Fruit fly (Drosophila melanogaster) whole organism, embryonic: ENCODE measurements around the gene CG11294.

Experiments used
- Abd-B ChIP-seq: fragments of 200-800 bp; sonication (Bioruptor generic); optimal IDR thresholded peaks from 2 replicates; lab custom pipeline; 2018; ENCODE audit warnings: missing biosample characterization, mild to moderate bottlenecking, missing genetic modification characterization, moderate library complexity
- BEAF-32 ChIP-seq: fragments of 200-800 bp; sonication (Bioruptor generic); optimal IDR thresholded peaks from 3 replicates; lab custom pipeline; 2017; ENCODE audit warnings: missing biosample characterization, missing genetic modification characterization, mild to moderate bottlenecking, moderate library complexity, missing genetic modification reagents
- CG10462 ChIP-seq: fragments of 200-800 bp; sonication (Bioruptor generic); optimal IDR thresholded peaks from 2 replicates; lab custom pipeline; 2016; ENCODE audit warnings: missing biosample characterization, missing genetic modification characterization
- CG10565 ChIP-seq: fragments of 200-800 bp; sonication (Bioruptor generic); optimal IDR thresholded peaks from 3 replicates; lab custom pipeline; 2016; ENCODE audit warnings: missing biosample characterization, mild to moderate bottlenecking, missing genetic modification characterization
- CG14441 ChIP-seq: fragments of 200-800 bp; sonication (Bioruptor generic); IDR thresholded peaks from 2 replicates; pipeline ENCODE4 v1.3.6; 2022; ENCODE audit warnings: missing biosample characterization, missing genetic modification characterization
- CG15696 ChIP-seq: fragments of 200-800 bp; sonication (Bioruptor generic); optimal IDR thresholded peaks from 2 replicates; lab custom pipeline; 2019; ENCODE audit warnings: missing biosample characterization, mild to moderate bottlenecking, missing genetic modification characterization, moderate library complexity
- CG1832 ChIP-seq: fragments of 200-800 bp; sonication (Bioruptor generic); optimal IDR thresholded peaks from 2 replicates; lab custom pipeline; 2017; ENCODE audit warnings: missing biosample characterization, mild to moderate bottlenecking, missing genetic modification characterization, inconsistent platforms
- CG18619 ChIP-seq: fragments of 200-800 bp; sonication (Bioruptor generic); optimal IDR thresholded peaks from 3 replicates; lab custom pipeline; 2017; ENCODE audit warnings: missing biosample characterization, mild to moderate bottlenecking, missing genetic modification characterization
- CG3065 ChIP-seq: fragments of 200-800 bp; sonication (Bioruptor generic); optimal IDR thresholded peaks from 2 replicates; lab custom pipeline; 2016; ENCODE audit warnings: missing biosample characterization, missing genetic modification characterization
- CG31388 ChIP-seq: fragments of 200-800 bp; sonication (Bioruptor generic); optimal IDR thresholded peaks from 2 replicates; lab custom pipeline; 2016; ENCODE audit warnings: missing biosample characterization, missing genetic modification characterization
- CG3281 ChIP-seq: fragments of 200-800 bp; sonication (Bioruptor generic); optimal IDR thresholded peaks from 3 replicates; lab custom pipeline; 2017; ENCODE audit warnings: missing biosample characterization, mild to moderate bottlenecking, missing genetic modification characterization
- CG3847 ChIP-seq: fragments of 200-800 bp; sonication (Bioruptor generic); IDR thresholded peaks from 2 replicates; pipeline ENCODE4 v1.3.6; 2022; ENCODE audit warnings: missing biosample characterization, missing genetic modification characterization
- CG4360 ChIP-seq: fragments of 200-800 bp; sonication (Bioruptor generic); IDR thresholded peaks from 2 replicates; pipeline ENCODE4 v1.3.6; 2022; ENCODE audit warnings: missing biosample characterization, missing genetic modification characterization
- CG5180 ChIP-seq: fragments of 200-800 bp; sonication (Bioruptor generic); optimal IDR thresholded peaks from 3 replicates; lab custom pipeline; 2017; ENCODE audit warnings: missing biosample characterization, missing genetic modification characterization, mild to moderate bottlenecking, moderate library complexity, missing genetic modification reagents
- CG6683 ChIP-seq: fragments of 200-800 bp; sonication (Bioruptor generic); optimal IDR thresholded peaks from 2 replicates; lab custom pipeline; 2017; ENCODE audit warnings: missing biosample characterization, mild to moderate bottlenecking, missing genetic modification characterization, missing genetic modification reagents
- CG6813 ChIP-seq: fragments of 200-800 bp; sonication (Bioruptor generic); optimal IDR thresholded peaks from 2 replicates; lab custom pipeline; 2017; ENCODE audit warnings: missing biosample characterization, missing genetic modification characterization, mild to moderate bottlenecking, moderate library complexity, missing genetic modification reagents
- CG7839 ChIP-seq: fragments of 200-800 bp; sonication (Bioruptor generic); optimal IDR thresholded peaks from 3 replicates; lab custom pipeline; 2018; ENCODE audit warnings: missing biosample characterization, mild to moderate bottlenecking, missing genetic modification characterization, moderate library complexity
- CG9437 ChIP-seq: fragments of 200-800 bp; sonication (Bioruptor generic); optimal IDR thresholded peaks from 2 replicates; lab custom pipeline; 2018; ENCODE audit warnings: missing biosample characterization, mild to moderate bottlenecking, missing genetic modification characterization
- CTCF ChIP-seq: fragments of 200-800 bp; sonication (Bioruptor generic); optimal IDR thresholded peaks from 2 replicates; lab custom pipeline; 2017; ENCODE audit warnings: missing biosample characterization, mild to moderate bottlenecking, missing genetic modification characterization, moderate library complexity
- Dip2 ChIP-seq: fragments of 200-800 bp; sonication (Bioruptor generic); IDR thresholded peaks from 2 replicates; pipeline ENCODE4 v1.3.6; 2022; ENCODE audit warnings: missing biosample characterization, missing genetic modification characterization
- Doc3 ChIP-seq: fragments of 200-800 bp; sonication (Bioruptor generic); IDR thresholded peaks from 3 replicates; pipeline ENCODE4 v1.3.6; 2022; ENCODE audit warnings: missing biosample characterization, missing genetic modification characterization; ENCODE audit not compliant: partially characterized antibody
- Mes4 ChIP-seq: fragments of 200-800 bp; sonication (Bioruptor generic); optimal IDR thresholded peaks from 2 replicates; lab custom pipeline; 2016; ENCODE audit warnings: missing biosample characterization, missing genetic modification characterization
- Nf-YA ChIP-seq: fragments of 200-800 bp; sonication (Bioruptor generic); IDR thresholded peaks from 2 replicates; pipeline ENCODE4 v1.3.6; 2022; ENCODE audit warnings: missing biosample characterization, missing genetic modification characterization
- Spps ChIP-seq: fragments of 200-800 bp; sonication (Bioruptor generic); optimal IDR thresholded peaks from 2 replicates; lab custom pipeline; 2018; ENCODE audit warnings: missing biosample characterization, mild to moderate bottlenecking, missing genetic modification characterization
- Ssrp ChIP-seq: fragments of 200-800 bp; sonication (Bioruptor generic); optimal IDR thresholded peaks from 2 replicates; lab custom pipeline; 2018; ENCODE audit warnings: missing biosample characterization, mild to moderate bottlenecking, missing genetic modification characterization, moderate library complexity
- TFAM ChIP-seq: fragments of 200-800 bp; sonication (Bioruptor generic); optimal IDR thresholded peaks from 2 replicates; lab custom pipeline; 2017; ENCODE audit warnings: missing biosample characterization, missing genetic modification characterization, inconsistent platforms
- Tbp ChIP-seq: fragments of >200 bp; optimal IDR thresholded peaks from 2 replicates; lab custom pipeline; 2018; ENCODE audit warnings: missing biosample characterization, missing genetic modification characterization
- bcd ChIP-seq: fragments of 200-800 bp; sonication (Bioruptor generic); optimal IDR thresholded peaks from 2 replicates; lab custom pipeline; 2017; ENCODE audit warnings: missing biosample characterization, mild to moderate bottlenecking, missing genetic modification characterization
- crol ChIP-seq: fragments of 200-800 bp; sonication (Bioruptor generic); IDR thresholded peaks from 2 replicates; pipeline ENCODE4 v1.3.6; 2022; ENCODE audit warnings: missing biosample characterization, missing genetic modification characterization
- dan ChIP-seq: fragments of 200-800 bp; sonication (Bioruptor generic); IDR thresholded peaks from 2 replicates; pipeline ENCODE4 v1.3.6; 2022; ENCODE audit warnings: missing biosample characterization, missing genetic modification characterization
- dmrt11E ChIP-seq: fragments of 200-800 bp; sonication (Bioruptor generic); optimal IDR thresholded peaks from 3 replicates; lab custom pipeline; 2018; ENCODE audit warnings: missing biosample characterization, mild to moderate bottlenecking, missing genetic modification characterization, moderate library complexity
- eve ChIP-seq, 2 experiments: fragments of >200 bp; optimal IDR thresholded peaks; 2 replicates each; lab custom pipeline; 2017; ENCODE audit warnings: missing biosample characterization in 2 of 2, missing genetic modification characterization in 2 of 2
- eyg ChIP-seq: fragments of 200-800 bp; sonication (Bioruptor generic); optimal IDR thresholded peaks from 3 replicates; lab custom pipeline; 2016; ENCODE audit warnings: missing biosample characterization, missing genetic modification characterization
- gcm ChIP-seq: fragments of 200-800 bp; sonication (Bioruptor generic); optimal IDR thresholded peaks from 2 replicates; lab custom pipeline; 2019; ENCODE audit warnings: missing biosample characterization, mild to moderate bottlenecking, missing genetic modification characterization, moderate library complexity
- gro ChIP-seq: fragments of 200-800 bp; sonication (Bioruptor generic); optimal IDR thresholded peaks from 2 replicates; lab custom pipeline; 2016; ENCODE audit warnings: missing biosample characterization, missing genetic modification characterization
- ham ChIP-seq: fragments of 200-800 bp; sonication (Bioruptor generic); IDR thresholded peaks from 2 replicates; pipeline ENCODE4 v1.3.6; 2022; ENCODE audit warnings: missing biosample characterization, missing genetic modification characterization
- kah ChIP-seq: fragments of 200-800 bp; sonication (Bioruptor generic); optimal IDR thresholded peaks from 2 replicates; lab custom pipeline; 2018; ENCODE audit warnings: missing biosample characterization, mild to moderate bottlenecking, missing genetic modification characterization
- klu ChIP-seq: fragments of 200-800 bp; sonication (Bioruptor generic); IDR thresholded peaks from 2 replicates; pipeline ENCODE4 v1.3.6; 2022; ENCODE audit warnings: missing biosample characterization, missing genetic modification characterization
- lbe ChIP-seq: fragments of 200-800 bp; sonication (Bioruptor generic); optimal IDR thresholded peaks from 2 replicates; lab custom pipeline; 2016; ENCODE audit warnings: missing biosample characterization, mild to moderate bottlenecking, missing genetic modification characterization
- lilli ChIP-seq: fragments of 200-800 bp; sonication (Bioruptor generic); optimal IDR thresholded peaks from 3 replicates; lab custom pipeline; 2016; ENCODE audit warnings: missing biosample characterization, missing genetic modification characterization
- lov ChIP-seq, 2 experiments: fragments of 200-800 bp in 1 of 2; fragments of >200 bp in 1 of 2; sonication (Bioruptor generic) in 1 of 2; IDR thresholded peaks in 1 of 2; optimal IDR thresholded peaks in 1 of 2; 2 replicates in 1 of 2; 3 replicates in 1 of 2; pipeline versions ENCODE4 v1.3.6 to Lab custom; 2017 to 2022; ENCODE audit warnings: missing biosample characterization in 1 of 2, missing genetic modification characterization in 1 of 2
- nerfin-1 ChIP-seq: fragments of 200-800 bp; sonication (Bioruptor generic); optimal IDR thresholded peaks from 3 replicates; lab custom pipeline; 2019; ENCODE audit warnings: missing biosample characterization, mild to moderate bottlenecking, missing genetic modification characterization, moderate library complexity
- oc ChIP-seq: fragments of 200-800 bp; sonication (Bioruptor generic); optimal IDR thresholded peaks from 2 replicates; lab custom pipeline; 2018; ENCODE audit warnings: missing biosample characterization, mild to moderate bottlenecking, missing genetic modification characterization, moderate library complexity
- pan ChIP-seq, 4 experiments: fragments of >200 bp in 3 of 4; fragments of 200-800 bp in 1 of 4; sonication (Bioruptor generic) in 1 of 4; optimal IDR thresholded peaks in 3 of 4; IDR thresholded peaks in 1 of 4; 2 replicates each; pipeline versions ENCODE4 v1.3.6 to Lab custom; 2017 to 2022; ENCODE audit warnings: missing biosample characterization in 2 of 4, missing genetic modification characterization in 2 of 4, mixed read lengths in 1 of 4
- prd ChIP-seq, 3 experiments: fragments of >200 bp in 2 of 3; fragments of 200-800 bp in 1 of 3; sonication (Bioruptor generic) in 1 of 3; optimal IDR thresholded peaks in 2 of 3; IDR thresholded peaks in 1 of 3; 2 replicates in 2 of 3; 3 replicates in 1 of 3; pipeline versions ENCODE4 v1.3.6 to Lab custom; 2017 to 2022; ENCODE audit warnings: missing biosample characterization in 1 of 3, missing genetic modification characterization in 1 of 3
- tio ChIP-seq: fragments of 200-800 bp; sonication (Bioruptor generic); optimal IDR thresholded peaks from 2 replicates; lab custom pipeline; 2017; ENCODE audit warnings: missing biosample characterization, missing genetic modification characterization, inconsistent platforms
- z ChIP-seq: fragments of 200-800 bp; sonication (Bioruptor generic); IDR thresholded peaks from 3 replicates; pipeline ENCODE4 v1.3.6; 2022; ENCODE audit warnings: missing biosample characterization, missing genetic modification characterization

CG11294 gene

dm6 chrX:8658047-8658446, 35.4 kb downstream of the CG11294 start:
- TF ChIP-seq CG4360 (GFP tag; lab: Robert Waterston, UW) (no peak), eyg (GFP tag; lab: Kevin White, UChicago) (no peak), gro (GFP tag; lab: Kevin White, UChicago) (no peak), Spps (tag; lab: Kevin White, UChicago) (no peak), kah (no peak), CG7839 (no peak), Dip2 (GFP tag; lab: Robert Waterston, UW) (no peak), crol (peak; percentile 62), CG18619 (GFP tag; lab: Kevin White, UChicago) (no peak), CG14441 (no peak), CG3847 (GFP tag; lab: Robert Waterston, UW) (no peak), CTCF (no peak), pan (optimal IDR thresholded peaks at IDR 0.05; lab: Kevin White, UChicago) (no peak), pan (GFP tag; optimal IDR thresholded peaks at IDR 0.05 in 1 of 2, IDR thresholded peaks at IDR 0.05 in 1 of 2) (no peak), lbe (GFP tag; lab: Kevin White, UChicago) (no peak), CG10565 (no peak), oc (peak; percentile 16)

- TF ChIP-seq Nf-YA (GFP tag; lab: Robert Waterston, UW) (peak; percentile 55; the same call in 1 of the 2 replicates), dan (GFP tag; lab: Robert Waterston, UW) (peak; percentile 77), TFAM (no peak), CG10462 (GFP tag; lab: Kevin White, UChicago) (peak; percentile 55), Mes4 (GFP tag; lab: Kevin White, UChicago) (peak; percentile 81), CG1832 (GFP tag; lab: Kevin White, UChicago) (peak; percentile 83), CG3065 (GFP tag; lab: Kevin White, UChicago) (peak; percentile 46), CG9437 (GFP tag; lab: Kevin White, UChicago) (peak; percentile 48), CG6683 (GFP tag; lab: Kevin White, UChicago) (no peak), Ssrp (tag; lab: Kevin White, UChicago) (peak; percentile 78), nerfin-1 (tag; lab: Kevin White, UChicago) (peak; percentile 69), prd (optimal IDR thresholded peaks at IDR 0.05; lab: Kevin White, UChicago) (no peak), prd (GFP tag; IDR thresholded peaks at IDR 0.05; lab: Robert Waterston, UW) (peak; percentile 90), CG5180 (peak; percentile 14), CG3281 (no peak), klu (GFP tag; lab: Robert Waterston, UW) (no peak), z (GFP tag; lab: Robert Waterston, UW) (no peak), CG15696 (tag; lab: Kevin White, UChicago) (peak; percentile 91), ham (GFP tag; lab: Robert Waterston, UW) (no peak), Tbp (GFP tag; lab: Kevin White, UChicago) (no peak), Doc3 (no peak), tio (GFP tag; lab: Kevin White, UChicago) (peak; percentile 54), CG31388 (GFP tag; lab: Kevin White, UChicago) (peak; percentile 48), CG6813 (GFP tag; lab: Kevin White, UChicago) (peak; percentile 47), gcm (GFP tag; lab: Kevin White, UChicago) (peak; percentile 73), BEAF-32 (GFP tag; lab: Kevin White, UChicago) (no peak), dmrt11E (tag; lab: Kevin White, UChicago) (peak; percentile 94), Abd-B (GFP tag; lab: Kevin White, UChicago) (peak; percentile 64), kah (no peak), lilli (peak; percentile 54), eve (GFP tag; optimal IDR thresholded peaks at IDR 0.05; lab: Kevin White, UChicago) (peak in 1 of 2 experiments; percentile 79), bcd (peak; percentile 65), lov (optimal IDR thresholded peaks at IDR 0.05; lab: Kevin White, UChicago) (no peak), lov (GFP tag; IDR thresholded peaks at IDR 0.05; lab: Robert Waterston, UW) (0 out of 3 replicates have a peak, but pooled peaks have one; percentile 64)
These were observed 36.6 kb downstream of the CG11294 start for dm6 chrX:8656550-8657431.
